Worm (Caenorhabditis elegans) whole organism, young adult: ENCODE measurements around the gene sri-60.
A peak's percentile ranks its signal among the peaks of the same experiment; 100 is the strongest.

ENCODE experiments used
- B0035.1 ChIP-seq: sonication (generic microtip); optimal IDR thresholded peaks from 2 replicates; lab custom pipeline; 2016; ENCODE audit warnings: missing genetic modification characterization, mild to moderate bottlenecking, missing compliant biosample characterization, missing genotype, missing genetic modification reagents
- B0261.1 ChIP-seq: sonication (generic microtip); optimal IDR thresholded peaks from 2 replicates; lab custom pipeline; 2016; ENCODE audit warnings: mild to moderate bottlenecking, missing genetic modification characterization, moderate library complexity, missing compliant biosample characterization
- C06A6.2 ChIP-seq: fragments of 200-800 bp; sonication (Bioruptor generic); conservative IDR thresholded peaks from 2 replicates; pipeline ENCODE4 v1.3.6; 2022; ENCODE audit warnings: missing genetic modification characterization, missing compliant biosample characterization
- F23B12.7 ChIP-seq: sonication (generic microtip); optimal IDR thresholded peaks from 2 replicates; lab custom pipeline; 2017; ENCODE audit warnings: missing genetic modification characterization, mild to moderate bottlenecking, missing compliant biosample characterization, antibody characterized with exemption, moderate library complexity; ENCODE audit not compliant: insufficient read depth
- F33H1.4 ChIP-seq: fragments of 200-800 bp; sonication (Bioruptor generic); IDR thresholded peaks from 2 replicates; pipeline ENCODE4 v1.3.6; 2022; ENCODE audit warnings: missing genetic modification reagents, missing genetic modification characterization, missing compliant biosample characterization
- F37B4.10 ChIP-seq: fragments of 200-800 bp; sonication (Bioruptor generic); IDR thresholded peaks from 2 replicates; pipeline ENCODE4 v1.3.6; 2022; ENCODE audit warnings: missing genetic modification characterization, missing compliant biosample characterization
- F57A8.1 ChIP-seq: fragments of 200-800 bp; sonication (Bioruptor generic); optimal IDR thresholded peaks from 2 replicates; lab custom pipeline; 2018; ENCODE audit warnings: mild to moderate bottlenecking, missing genetic modification characterization, moderate library complexity, missing compliant biosample characterization
- F57C9.4 ChIP-seq: sonication (generic microtip); optimal IDR thresholded peaks from 2 replicates; lab custom pipeline; 2017; ENCODE audit warnings: mild to moderate bottlenecking, missing genetic modification characterization, missing compliant biosample characterization
- K11D2.4 ChIP-seq: fragments of 200-800 bp; sonication (Bioruptor generic); IDR thresholded peaks from 2 replicates; pipeline ENCODE4 v1.3.6; 2022; ENCODE audit warnings: missing genetic modification reagents, missing genetic modification characterization, missing compliant biosample characterization
- K12H6.12 ChIP-seq: fragments of 200-800 bp; sonication (Bioruptor generic); optimal IDR thresholded peaks from 2 replicates; lab custom pipeline; 2018; ENCODE audit warnings: mild to moderate bottlenecking, missing genetic modification characterization, missing compliant biosample characterization
- Y67H2A.10 ChIP-seq: fragments of 200-800 bp; sonication (Bioruptor generic); conservative IDR thresholded peaks from 2 replicates; pipeline ENCODE4 v1.3.6; 2022; ENCODE audit warnings: missing genetic modification reagents, missing genetic modification characterization, missing compliant biosample characterization
- Y79H2A.3 ChIP-seq: fragments of 200-800 bp; sonication (Bioruptor generic); conservative IDR thresholded peaks from 2 replicates; pipeline ENCODE4 v1.3.6; 2022; ENCODE audit warnings: missing genetic modification reagents, missing genetic modification characterization, missing compliant biosample characterization
- attf-5 ChIP-seq: fragments of 200-800 bp; sonication (Bioruptor generic); optimal IDR thresholded peaks from 2 replicates; lab custom pipeline; 2018; ENCODE audit warnings: mild to moderate bottlenecking, missing genetic modification characterization, missing compliant biosample characterization
- ccch-3 ChIP-seq: fragments of 200-800 bp; sonication (Bioruptor generic); optimal IDR thresholded peaks from 2 replicates; lab custom pipeline; 2018; ENCODE audit warnings: mild to moderate bottlenecking, missing genetic modification characterization, missing compliant biosample characterization
- ceh-91 ChIP-seq: fragments of 200-800 bp; sonication (Bioruptor generic); IDR thresholded peaks from 2 replicates; pipeline ENCODE4 v1.3.6; 2022; ENCODE audit warnings: missing genetic modification reagents, missing genetic modification characterization, missing compliant biosample characterization
- chd-7 ChIP-seq: sonication (generic microtip); optimal IDR thresholded peaks from 2 replicates; lab custom pipeline; 2016; ENCODE audit warnings: mild to moderate bottlenecking, missing genetic modification characterization, moderate library complexity, missing compliant biosample characterization
- dox-1 ChIP-seq: fragments of 200-800 bp; sonication (Bioruptor generic); IDR thresholded peaks from 2 replicates; pipeline ENCODE4 v1.3.6; 2022; ENCODE audit warnings: missing genetic modification reagents, missing genetic modification characterization, missing compliant biosample characterization
- efl-1 ChIP-seq: fragments of 150-350 bp; optimal IDR thresholded peaks from 2 replicates; lab custom pipeline; 2014; ENCODE audit warnings: missing biosample characterization, missing genetic modification reagents, missing genetic modification characterization
- ekl-4 ChIP-seq: fragments of 200-800 bp; sonication (Bioruptor generic); IDR thresholded peaks from 2 replicates; pipeline ENCODE4 v1.3.6; 2022; ENCODE audit warnings: missing genetic modification reagents, missing genetic modification characterization, missing compliant biosample characterization
- fkh-3 ChIP-seq: sonication (generic microtip); optimal IDR thresholded peaks from 2 replicates; lab custom pipeline; 2016; ENCODE audit warnings: mild to moderate bottlenecking, missing genetic modification characterization, missing compliant biosample characterization
- hlh-12 ChIP-seq: sonication (generic microtip); optimal IDR thresholded peaks from 2 replicates; lab custom pipeline; 2016; ENCODE audit warnings: missing genetic modification characterization, missing compliant biosample characterization
- hmg-1.2 ChIP-seq: fragments of 200-800 bp; sonication (Bioruptor generic); IDR thresholded peaks from 2 replicates; pipeline ENCODE4 v1.3.6; 2022; ENCODE audit warnings: missing genetic modification reagents, missing genetic modification characterization, missing compliant biosample characterization
- let-526 ChIP-seq: fragments of 200-800 bp; sonication (Bioruptor generic); IDR thresholded peaks from 2 replicates; pipeline ENCODE4 v1.3.6; 2022; ENCODE audit warnings: missing genetic modification reagents, missing genetic modification characterization, missing compliant biosample characterization
- lin-35 ChIP-seq, 3 experiments: fragments of 150-350 bp in 2 of 3; sonication (generic microtip) in 1 of 3; optimal IDR thresholded peaks; 2 replicates each; lab custom pipeline; 2014 to 2018; ENCODE audit warnings: missing biosample characterization in 3 of 3, missing genetic modification characterization in 3 of 3, missing genetic modification reagents in 3 of 3
- lir-1 ChIP-seq: fragments of 200-800 bp; sonication (Bioruptor generic); conservative IDR thresholded peaks from 2 replicates; pipeline ENCODE4 v1.3.6; 2022; ENCODE audit warnings: missing genetic modification reagents, missing genetic modification characterization, missing compliant biosample characterization
- lsl-1 ChIP-seq: fragments of 200-800 bp; sonication (Bioruptor generic); optimal IDR thresholded peaks from 2 replicates; lab custom pipeline; 2018; ENCODE audit warnings: mild to moderate bottlenecking, missing genetic modification characterization, moderate library complexity, missing compliant biosample characterization
- madf-6 ChIP-seq: fragments of 200-800 bp; sonication (Bioruptor generic); IDR thresholded peaks from 2 replicates; pipeline ENCODE4 v1.3.6; 2022; ENCODE audit warnings: missing genetic modification reagents, missing genetic modification characterization, missing compliant biosample characterization
- madf-8 ChIP-seq: fragments of 200-800 bp; sonication (Bioruptor generic); conservative IDR thresholded peaks from 2 replicates; pipeline ENCODE4 v1.3.6; 2022; ENCODE audit warnings: missing genetic modification reagents, missing genetic modification characterization, missing compliant biosample characterization
- mcd-1 ChIP-seq: fragments of 200-800 bp; sonication (Bioruptor generic); IDR thresholded peaks from 2 replicates; pipeline ENCODE4 v1.3.6; 2022; ENCODE audit warnings: missing genetic modification reagents, missing genetic modification characterization, missing compliant biosample characterization
- mel-28 ChIP-seq: sonication (generic microtip); optimal IDR thresholded peaks from 2 replicates; lab custom pipeline; 2016; ENCODE audit warnings: borderline replicate concordance, mild to moderate bottlenecking, missing genetic modification characterization, missing compliant biosample characterization
- nhr-27 ChIP-seq: fragments of 200-800 bp; sonication (Bioruptor generic); optimal IDR thresholded peaks from 2 replicates; lab custom pipeline; 2018; ENCODE audit warnings: mild to moderate bottlenecking, missing genetic modification characterization, moderate library complexity, missing compliant biosample characterization
- nhr-90 ChIP-seq: sonication (generic microtip); optimal IDR thresholded peaks from 2 replicates; lab custom pipeline; 2016; ENCODE audit warnings: missing genotype, mild to moderate bottlenecking, missing genetic modification characterization, missing compliant biosample characterization
- rec-8 ChIP-seq, 2 experiments: sonication (generic microtip); optimal IDR thresholded peaks; 2 replicates each; lab custom pipeline; 2016; ENCODE audit warnings: mild to moderate bottlenecking in 2 of 2, missing genetic modification characterization in 2 of 2, missing genetic modification reagents in 2 of 2, missing genotype in 2 of 2, missing biosample characterization in 1 of 2, missing compliant biosample characterization in 1 of 2, moderate library complexity in 1 of 2
- snpc-4 ChIP-seq, 5 experiments: fragments of 150-350 bp in 1 of 5; sonication (generic microtip) in 4 of 5; optimal IDR thresholded peaks; 2 replicates each; lab custom pipeline; 2014 to 2018; ENCODE audit warnings: missing genetic modification characterization in 5 of 5, missing biosample characterization in 3 of 5, antibody characterized with exemption in 2 of 5, mild to moderate bottlenecking in 2 of 5, missing compliant biosample characterization in 2 of 5, missing genotype in 2 of 5, moderate library complexity in 2 of 5, missing genetic modification reagents in 1 of 5
- zfh-2 ChIP-seq: fragments of 200-800 bp; sonication (Bioruptor generic); conservative IDR thresholded peaks from 2 replicates; pipeline ENCODE4 v1.3.6; 2022; ENCODE audit warnings: missing genetic modification reagents, missing genetic modification characterization, missing compliant biosample characterization
- ztf-22 ChIP-seq: fragments of 200-800 bp; sonication (Bioruptor generic); optimal IDR thresholded peaks from 2 replicates; lab custom pipeline; 2018; ENCODE audit warnings: mild to moderate bottlenecking, missing genetic modification characterization, moderate library complexity, missing compliant biosample characterization

Gene sri-60

DNA sequence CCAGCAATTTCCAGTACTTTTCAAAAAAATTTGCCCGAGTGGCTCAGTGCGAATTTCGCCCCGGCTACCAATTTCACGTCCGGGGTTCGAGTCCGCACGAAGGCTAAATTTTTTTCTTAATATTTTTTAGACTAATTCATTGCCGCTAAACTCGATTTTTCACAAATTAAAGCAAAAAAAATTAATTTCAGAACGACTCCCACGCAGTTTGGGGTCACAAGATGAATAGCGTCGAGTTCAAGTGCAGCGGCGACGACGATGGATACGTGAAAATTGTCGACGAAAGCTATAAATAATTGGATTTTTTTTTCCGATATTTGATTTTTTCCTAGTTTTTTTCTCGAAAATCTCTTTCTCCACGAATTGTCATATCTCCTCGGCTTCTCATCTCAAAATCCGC is 48.6 kb upstream of the sri-60 start (continued):
- TF ChIP-seq rec-8 (tag; optimal IDR thresholded peaks at IDR 0.05; lab: Kevin White, UChicago): no peak
- TF ChIP-seq lsl-1 (GFP tag; lab: Kevin White, UChicago): no peak
- no peak for TF ChIP-seq F23B12.7 (tag; lab: Kevin White, UChicago)
- TF ChIP-seq Y67H2A.10: no peak
- TF ChIP-seq hlh-12 (tag; lab: Kevin White, UChicago): no peak
- 0 out of 2 replicates have a peak, but pooled peaks have one; percentile 21 for TF ChIP-seq ekl-4 (GFP tag; lab: Robert Waterston, UW)
- TF ChIP-seq Y79H2A.3 (GFP tag; lab: Robert Waterston, UW): no peak
- no peak for TF ChIP-seq ztf-22 (GFP tag; lab: Kevin White, UChicago)
- TF ChIP-seq dox-1: no peak
- TF ChIP-seq F33H1.4: no peak
- no peak for TF ChIP-seq F57C9.4 (tag; lab: Kevin White, UChicago)
- no peak for TF ChIP-seq K11D2.4
- no peak for TF ChIP-seq B0261.1
- TF ChIP-seq let-526: no peak
- no peak for TF ChIP-seq ceh-91 (GFP tag; lab: Robert Waterston, UW)
- TF ChIP-seq zfh-2 (GFP tag; lab: Robert Waterston, UW): no peak
- no peak for TF ChIP-seq snpc-4 (GFP tag; optimal IDR thresholded peaks at IDR 0.05; lab: Kevin White, UChicago)
- no peak for TF ChIP-seq snpc-4 (tag; optimal IDR thresholded peaks at IDR 0.05; lab: Kevin White, UChicago)

- TF ChIP-seq lir-1 (GFP tag; lab: Robert Waterston, UW) (no peak), F57A8.1 (GFP tag; lab: Kevin White, UChicago) (no peak), nhr-27 (tag; lab: Kevin White, UChicago) (no peak), F37B4.10 (GFP tag; lab: Robert Waterston, UW) (no peak), madf-6 (GFP tag; lab: Robert Waterston, UW) (no peak), efl-1 (no peak), lin-35 (GFP tag; optimal IDR thresholded peaks at IDR 0.05; lab: Kevin White, UChicago) (no peak), fkh-3 (tag; lab: Kevin White, UChicago) (no peak), B0035.1 (tag; lab: Kevin White, UChicago) (no peak), rec-8 (tag; optimal IDR thresholded peaks at IDR 0.05; lab: Kevin White, UChicago) (no peak), mel-28 (tag; lab: Kevin White, UChicago) (no peak), nhr-90 (tag; lab: Kevin White, UChicago) (no peak), chd-7 (tag; lab: Kevin White, UChicago) (no peak), C06A6.2 (no peak)
Measured at ce11 chrII:2749595-2750048, 47.0 kb upstream of the sri-60 start, which contains the start of gene F29A7.4. TSS of gene F29A7.4 (plus strand) at chrII:2749998.

DNA sequence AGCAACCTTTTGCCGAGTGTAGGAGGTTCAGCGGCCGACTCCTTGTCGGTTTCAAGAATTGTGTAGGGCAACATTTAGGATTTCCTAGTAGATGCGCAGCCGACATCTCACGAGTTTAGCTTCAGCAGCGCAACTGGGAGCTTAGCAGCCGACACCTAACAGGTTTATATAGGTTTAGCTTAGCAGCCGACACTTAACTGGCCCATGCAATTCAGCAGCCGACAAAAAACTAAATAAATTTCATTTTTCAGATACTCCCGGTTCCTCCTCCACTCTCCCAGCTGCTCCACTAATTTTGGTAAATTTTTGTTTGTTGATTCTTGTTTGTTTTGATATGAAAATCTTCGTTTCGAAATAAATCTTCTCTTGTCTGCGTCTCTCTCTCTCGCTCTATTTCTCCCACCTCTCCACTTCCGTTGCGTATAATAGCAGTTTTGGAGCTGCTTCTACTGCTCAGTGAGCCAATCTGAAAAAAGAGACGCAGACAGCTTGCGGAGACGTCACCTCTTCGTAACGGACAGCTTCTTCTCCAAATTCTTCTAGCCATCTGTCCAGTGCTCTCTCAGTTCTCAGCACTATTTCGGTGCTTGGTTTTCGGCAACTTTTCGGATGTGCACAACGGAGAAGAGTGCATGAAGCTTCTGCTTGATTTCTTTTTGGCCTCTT is 45.4 kb upstream of the sri-60 start:
- TF ChIP-seq K12H6.12: peak; percentile 23
- no peak for TF ChIP-seq ccch-3 (GFP tag; lab: Kevin White, UChicago)
- TF ChIP-seq snpc-4 (GFP tag; optimal IDR thresholded peaks at IDR 0.05; lab: Kevin White, UChicago): peak; percentile 57
- peak in 3 of 4 experiments; percentile 40 to 66 (median 52) for TF ChIP-seq snpc-4 (tag; optimal IDR thresholded peaks at IDR 0.05; lab: Kevin White, UChicago)
- 0 out of 2 replicates have a peak, but pooled peaks have one; percentile 37 for TF ChIP-seq mcd-1 (GFP tag; lab: Robert Waterston, UW)
- peak; percentile 46; the same call in 1 of the 2 replicates for TF ChIP-seq zfh-2 (GFP tag; lab: Robert Waterston, UW)
- peak; percentile 2 for TF ChIP-seq attf-5 (GFP tag; lab: Kevin White, UChicago)
- TF ChIP-seq madf-8 (GFP tag; lab: Robert Waterston, UW): no peak
- peak; percentile 57; the same call in 1 of the 2 replicates for TF ChIP-seq hmg-1.2 (GFP tag; lab: Robert Waterston, UW)
- no peak for TF ChIP-seq F23B12.7 (tag; lab: Kevin White, UChicago)
